Fruit fly (Drosophila melanogaster): ENCODE data around the gene CG3149.

DNA sequence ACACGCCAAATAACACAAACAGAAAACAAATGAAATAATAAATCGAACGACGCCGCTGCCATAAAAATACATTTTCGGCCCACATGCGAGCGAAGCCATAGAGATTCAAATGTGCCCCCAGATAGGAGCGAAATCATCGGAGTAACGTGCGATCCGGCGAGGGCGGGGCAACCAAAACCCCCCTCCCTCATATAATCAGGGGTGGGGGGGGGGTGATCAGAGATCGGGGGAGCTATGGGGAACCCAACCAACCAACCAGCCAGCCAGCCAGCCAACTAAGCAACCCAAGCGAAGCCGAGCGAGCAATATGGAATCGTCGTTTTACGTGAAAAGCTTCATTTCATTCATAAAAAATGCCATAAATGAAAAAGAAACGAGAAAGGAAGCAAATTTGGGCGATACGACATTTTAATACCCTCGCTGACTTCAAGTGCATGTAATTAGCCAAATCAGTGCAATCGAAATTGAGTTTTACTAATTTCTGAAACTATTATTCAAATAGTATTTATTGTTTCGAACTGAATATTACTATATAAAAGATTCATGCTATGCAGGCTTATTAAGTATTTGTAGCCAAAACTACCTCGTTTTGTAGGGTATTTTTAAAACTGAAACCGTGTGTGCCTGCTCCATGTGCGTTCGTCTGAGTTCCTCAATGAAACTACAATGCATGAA lies 5.0 kb upstream of the CG3149 start:
- TF ChIP-seq psq (optimal IDR thresholded peaks at IDR 0.05) (no peak), pan (optimal IDR thresholded peaks at IDR 0.05) (peak; percentile 70), usp (GFP tag; optimal IDR thresholded peaks at IDR 0.05) (no peak), EcR (GFP tag; optimal IDR thresholded peaks at IDR 0.05) (no peak), CG8478 (optimal IDR thresholded peaks at IDR 0.05) (no peak), Dll (optimal IDR thresholded peaks at IDR 0.05) (no peak)
